Worm (Caenorhabditis elegans): ENCODE measurements around the gene lys-1.

DNA sequence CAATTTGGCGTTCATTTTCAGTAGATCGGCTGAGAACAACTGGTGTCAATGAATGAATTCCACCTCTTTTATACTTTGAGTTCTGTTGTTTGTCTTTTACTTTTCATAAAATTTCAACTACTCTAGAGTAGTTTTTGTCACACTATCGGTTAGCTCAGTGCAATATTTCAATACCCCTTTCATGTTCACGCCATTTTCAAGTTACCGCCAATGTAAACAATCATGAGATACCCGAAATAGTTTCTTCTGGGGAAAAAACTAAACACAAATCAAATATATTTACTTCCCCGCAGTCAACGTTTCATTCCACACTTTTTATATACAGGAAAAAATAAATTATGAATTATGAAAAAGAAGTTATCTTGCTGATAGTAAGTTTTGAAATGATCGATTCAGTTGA lies 49.3 kb upstream of the lys-1 start, which contains the start of gene fipr-4:
- no peak for TF ChIP-seq dpl-1 (GFP tag; optimal IDR thresholded peaks at IDR 0.05)
- no peak for TF ChIP-seq F57A8.1 (GFP tag; optimal IDR thresholded peaks at IDR 0.05)
- no peak for TF ChIP-seq rcor-1 (GFP tag; IDR thresholded peaks at IDR 0.05)
- TF ChIP-seq F52B5.7 (tag; optimal IDR thresholded peaks at IDR 0.05) = no peak
- no peak for TF ChIP-seq ztf-18 (tag; optimal IDR thresholded peaks at IDR 0.05)
- no peak for TF ChIP-seq hsf-1 (GFP tag; IDR thresholded peaks at IDR 0.05)
- TF ChIP-seq ceh-100 (GFP tag; IDR thresholded peaks at IDR 0.05) = no peak

Data from whole organism, young adult.